Fruit fly (Drosophila melanogaster) whole organism, embryonic: ENCODE measurements around the gene CG4278.
A peak's percentile ranks its signal among the peaks of the same experiment; 100 is the strongest.

Experiments used
- ATbp ChIP-seq: fragments of 200-800 bp; sonication (Bioruptor generic); optimal IDR thresholded peaks from 2 replicates; lab custom pipeline; 2017; ENCODE audit warnings: missing biosample characterization, mild to moderate bottlenecking, missing genetic modification characterization, missing genetic modification reagents
- Adf1 ChIP-seq: fragments of 200-800 bp; sonication (Bioruptor generic); IDR thresholded peaks from 2 replicates; pipeline ENCODE4 v1.3.6; 2022; ENCODE audit warnings: missing biosample characterization, missing genetic modification characterization
- Atf3 ChIP-seq: fragments of 200-800 bp; sonication (Bioruptor generic); optimal IDR thresholded peaks from 3 replicates; lab custom pipeline; 2016; ENCODE audit warnings: missing biosample characterization, missing genetic modification characterization
- B-H1 ChIP-seq: fragments of 200-800 bp; sonication (Bioruptor generic); IDR thresholded peaks from 3 replicates; pipeline ENCODE4 v1.3.6; 2022; ENCODE audit warnings: missing biosample characterization, missing genetic modification characterization
- BEAF-32 ChIP-seq: fragments of 200-800 bp; sonication (Bioruptor generic); optimal IDR thresholded peaks from 3 replicates; lab custom pipeline; 2017; ENCODE audit warnings: missing biosample characterization, missing genetic modification characterization, mild to moderate bottlenecking, moderate library complexity, missing genetic modification reagents
- CG10321 ChIP-seq: fragments of 200-800 bp; sonication (Bioruptor generic); IDR thresholded peaks from 2 replicates; pipeline ENCODE4 v1.3.6; 2022; ENCODE audit warnings: missing biosample characterization, missing genetic modification characterization
- CG12071 ChIP-seq: fragments of 200-800 bp; sonication (Bioruptor generic); optimal IDR thresholded peaks from 3 replicates; lab custom pipeline; 2018; ENCODE audit warnings: missing biosample characterization, mild to moderate bottlenecking, missing genetic modification characterization
- CG12659 ChIP-seq: fragments of 200-800 bp; sonication (Bioruptor generic); optimal IDR thresholded peaks from 3 replicates; lab custom pipeline; 2017; ENCODE audit warnings: mild to moderate bottlenecking, missing biosample characterization, missing genetic modification reagents, missing genetic modification characterization
- CG13775 ChIP-seq: fragments of 200-800 bp; sonication (Bioruptor generic); optimal IDR thresholded peaks from 3 replicates; lab custom pipeline; 2017; ENCODE audit warnings: missing biosample characterization, mild to moderate bottlenecking, missing genetic modification characterization
- CG14667 ChIP-seq: fragments of 200-800 bp; sonication (Bioruptor generic); IDR thresholded peaks from 2 replicates; pipeline ENCODE4 v1.3.6; 2022; ENCODE audit warnings: missing biosample characterization, missing genetic modification characterization
- CG15073 ChIP-seq: fragments of 200-800 bp; sonication (Bioruptor generic); optimal IDR thresholded peaks from 2 replicates; lab custom pipeline; 2016; ENCODE audit warnings: missing biosample characterization, missing genetic modification characterization
- CG18599 ChIP-seq: fragments of 200-800 bp; sonication (Bioruptor generic); optimal IDR thresholded peaks from 3 replicates; lab custom pipeline; 2017; ENCODE audit warnings: missing biosample characterization, missing genetic modification characterization, mild to moderate bottlenecking, moderate library complexity, missing genetic modification reagents
- CG18764 ChIP-seq: fragments of 200-800 bp; sonication (Bioruptor generic); optimal IDR thresholded peaks from 3 replicates; lab custom pipeline; 2016; ENCODE audit warnings: missing biosample characterization, missing genetic modification characterization
- CG2116 ChIP-seq: fragments of 200-800 bp; sonication (Bioruptor generic); optimal IDR thresholded peaks from 3 replicates; lab custom pipeline; 2018; ENCODE audit warnings: missing biosample characterization, mild to moderate bottlenecking, missing genetic modification characterization
- CG2202 ChIP-seq: fragments of 200-800 bp; sonication (Bioruptor generic); optimal IDR thresholded peaks from 2 replicates; lab custom pipeline; 2018; ENCODE audit warnings: missing biosample characterization, mild to moderate bottlenecking, missing genetic modification characterization
- CG34376 ChIP-seq: fragments of 200-800 bp; sonication (Bioruptor generic); optimal IDR thresholded peaks from 2 replicates; lab custom pipeline; 2018; ENCODE audit warnings: missing biosample characterization, mild to moderate bottlenecking, missing genetic modification characterization
- CG3995 ChIP-seq: fragments of 200-800 bp; sonication (Bioruptor generic); optimal IDR thresholded peaks from 3 replicates; lab custom pipeline; 2016; ENCODE audit warnings: missing biosample characterization, missing genetic modification characterization
- CG4404 ChIP-seq: fragments of 200-800 bp; sonication (Bioruptor generic); IDR thresholded peaks from 2 replicates; pipeline ENCODE4 v1.3.6; 2022; ENCODE audit warnings: missing biosample characterization, missing genetic modification characterization
- CG7556 ChIP-seq: fragments of 200-800 bp; sonication (Bioruptor generic); optimal IDR thresholded peaks from 2 replicates; lab custom pipeline; 2017; ENCODE audit warnings: missing biosample characterization, mild to moderate bottlenecking, missing genetic modification characterization
- CG9817 ChIP-seq: fragments of 200-800 bp; sonication (Bioruptor generic); optimal IDR thresholded peaks from 2 replicates; lab custom pipeline; 2018; ENCODE audit warnings: missing biosample characterization, mild to moderate bottlenecking, missing genetic modification characterization, moderate library complexity
- HmgD ChIP-seq: fragments of 200-800 bp; sonication (Bioruptor generic); optimal IDR thresholded peaks from 3 replicates; lab custom pipeline; 2016; ENCODE audit warnings: missing biosample characterization, missing genetic modification characterization
- HmgZ ChIP-seq: fragments of 200-800 bp; sonication (Bioruptor generic); optimal IDR thresholded peaks from 2 replicates; lab custom pipeline; 2018; ENCODE audit warnings: missing biosample characterization, mild to moderate bottlenecking, missing genetic modification characterization
- Hmx ChIP-seq: fragments of 200-800 bp; sonication (Bioruptor generic); optimal IDR thresholded peaks from 2 replicates; lab custom pipeline; 2016; ENCODE audit warnings: missing biosample characterization, missing genetic modification characterization
- MTF-1 ChIP-seq: fragments of 200-800 bp; sonication (Bioruptor generic); optimal IDR thresholded peaks from 2 replicates; lab custom pipeline; 2018; ENCODE audit warnings: missing biosample characterization, mild to moderate bottlenecking, missing genetic modification characterization, borderline replicate concordance
- NC2β ChIP-seq: fragments of 200-800 bp; sonication (Bioruptor generic); optimal IDR thresholded peaks from 2 replicates; lab custom pipeline; 2016; ENCODE audit warnings: missing biosample characterization, missing genetic modification characterization
- Nf-YC ChIP-seq: fragments of 200-800 bp; optimal IDR thresholded peaks from 3 replicates; lab custom pipeline; 2019; ENCODE audit warnings: missing biosample characterization, mild to moderate bottlenecking, missing genetic modification characterization, moderate library complexity
- Oaz ChIP-seq: fragments of 200-800 bp; sonication (Bioruptor generic); IDR thresholded peaks from 2 replicates; pipeline ENCODE4 v1.3.6; 2022; ENCODE audit warnings: missing biosample characterization, missing genetic modification characterization
- Side ChIP-seq: fragments of 200-800 bp; sonication (Bioruptor generic); optimal IDR thresholded peaks from 2 replicates; lab custom pipeline; 2016; ENCODE audit warnings: missing biosample characterization, missing genetic modification characterization
- ara ChIP-seq: fragments of 200-800 bp; sonication (Bioruptor generic); IDR thresholded peaks from 2 replicates; pipeline ENCODE4 v1.3.6; 2022; ENCODE audit warnings: missing biosample characterization, missing genetic modification characterization
- cas ChIP-seq: fragments of 200-800 bp; sonication (Bioruptor generic); IDR thresholded peaks from 2 replicates; pipeline ENCODE4 v1.3.6; 2022; ENCODE audit warnings: missing biosample characterization, missing genetic modification characterization
- cg ChIP-seq: fragments of 200-800 bp; sonication (Bioruptor generic); optimal IDR thresholded peaks from 3 replicates; lab custom pipeline; 2019; ENCODE audit warnings: missing biosample characterization, mild to moderate bottlenecking, missing genetic modification characterization, moderate library complexity
- dm ChIP-seq: fragments of 200-800 bp; sonication (Bioruptor generic); optimal IDR thresholded peaks from 3 replicates; lab custom pipeline; 2016; ENCODE audit warnings: missing biosample characterization, missing genetic modification characterization
- dmrt11E ChIP-seq: fragments of 200-800 bp; sonication (Bioruptor generic); optimal IDR thresholded peaks from 3 replicates; lab custom pipeline; 2018; ENCODE audit warnings: missing biosample characterization, mild to moderate bottlenecking, missing genetic modification characterization, moderate library complexity
- dpn ChIP-seq, 2 experiments: fragments of 200-800 bp; sonication (Bioruptor generic); optimal IDR thresholded peaks; 3 replicates each; lab custom pipeline; 2016; ENCODE audit warnings: missing biosample characterization in 2 of 2, missing genetic modification characterization in 2 of 2
- dysf ChIP-seq: fragments of 200-800 bp; sonication (Bioruptor generic); IDR thresholded peaks from 3 replicates; pipeline ENCODE4 v1.3.6; 2022; ENCODE audit warnings: missing biosample characterization, missing genetic modification characterization
- ems ChIP-seq: fragments of 200-800 bp; sonication (Bioruptor generic); optimal IDR thresholded peaks from 3 replicates; lab custom pipeline; 2016; ENCODE audit warnings: missing biosample characterization, missing genetic modification characterization
- fru ChIP-seq: fragments of >200 bp; optimal IDR thresholded peaks from 2 replicates; lab custom pipeline; 2017
- gcm2 ChIP-seq: fragments of 200-800 bp; sonication (Bioruptor generic); optimal IDR thresholded peaks from 2 replicates; lab custom pipeline; 2016; ENCODE audit warnings: missing biosample characterization, missing genetic modification characterization
- gfzf ChIP-seq: fragments of 200-800 bp; sonication (Bioruptor generic); optimal IDR thresholded peaks from 2 replicates; lab custom pipeline; 2016; ENCODE audit warnings: missing biosample characterization, mild to moderate bottlenecking, missing genetic modification characterization, moderate library complexity
- maf-S ChIP-seq: fragments of 200-800 bp; sonication (Bioruptor generic); optimal IDR thresholded peaks from 2 replicates; lab custom pipeline; 2016; ENCODE audit warnings: missing biosample characterization, missing genetic modification characterization
- nerfin-1 ChIP-seq: fragments of 200-800 bp; sonication (Bioruptor generic); optimal IDR thresholded peaks from 3 replicates; lab custom pipeline; 2019; ENCODE audit warnings: missing biosample characterization, mild to moderate bottlenecking, missing genetic modification characterization, moderate library complexity
- nmo ChIP-seq: fragments of 200-800 bp; sonication (Bioruptor generic); optimal IDR thresholded peaks from 2 replicates; lab custom pipeline; 2018; ENCODE audit warnings: missing biosample characterization, mild to moderate bottlenecking, missing genetic modification characterization, moderate library complexity
- p53 ChIP-seq: fragments of 200-800 bp; sonication (Bioruptor generic); optimal IDR thresholded peaks from 2 replicates; lab custom pipeline; 2016; ENCODE audit warnings: missing biosample characterization, missing genetic modification characterization
- pros ChIP-seq: fragments of 200-800 bp; sonication (Bioruptor generic); optimal IDR thresholded peaks from 3 replicates; lab custom pipeline; 2019; ENCODE audit warnings: missing biosample characterization, mild to moderate bottlenecking, missing genetic modification characterization, moderate library complexity
- rib ChIP-seq: fragments of 200-800 bp; sonication (Bioruptor generic); IDR thresholded peaks from 2 replicates; pipeline ENCODE4 v1.3.6; 2022; ENCODE audit warnings: missing biosample characterization, missing genetic modification characterization
- slp2 ChIP-seq: fragments of 200-800 bp; sonication (Bioruptor generic); optimal IDR thresholded peaks from 2 replicates; lab custom pipeline; 2016; ENCODE audit warnings: missing biosample characterization, missing genetic modification characterization
- ssp ChIP-seq: fragments of 200-800 bp; sonication (Bioruptor generic); IDR thresholded peaks from 2 replicates; pipeline ENCODE4 v1.3.6; 2022; ENCODE audit warnings: missing biosample characterization, missing genetic modification characterization
- stwl ChIP-seq: fragments of 200-800 bp; sonication (Bioruptor generic); optimal IDR thresholded peaks from 3 replicates; lab custom pipeline; 2018; ENCODE audit warnings: missing biosample characterization, mild to moderate bottlenecking, missing genetic modification characterization, moderate library complexity
- unc-4 ChIP-seq: fragments of 200-800 bp; sonication (Bioruptor generic); IDR thresholded peaks from 2 replicates; pipeline ENCODE4 v1.3.6; 2022; ENCODE audit warnings: missing biosample characterization, missing genetic modification characterization; ENCODE audit not compliant: partially characterized antibody
- unpg ChIP-seq: fragments of 200-800 bp; sonication (Bioruptor generic); optimal IDR thresholded peaks from 3 replicates; lab custom pipeline; 2018; ENCODE audit warnings: missing biosample characterization, mild to moderate bottlenecking, missing genetic modification characterization, moderate library complexity

The CG4278 gene

dm6 chr2L:16279774-16280252, 47.1 kb upstream of the CG4278 start (continued):
- TF ChIP-seq ara (no peak; the same call in 1 of the 2 replicates), CG3995 (GFP tag; lab: Kevin White, UChicago) (peak; percentile 41), CG12659 (GFP tag; lab: Kevin White, UChicago) (peak; percentile 94), Atf3 (GFP tag; lab: Kevin White, UChicago) (peak; percentile 81), pros (GFP tag; lab: Kevin White, UChicago) (no peak), CG14667 (GFP tag; lab: Robert Waterston, UW) (peak; percentile 55; the same call in 1 of the 2 replicates), nmo (peak; percentile 97), B-H1 (peak; percentile 67), ATbp (GFP tag; lab: Kevin White, UChicago) (peak; percentile 94), CG34376 (peak; percentile 6), CG2202 (peak; percentile 82), unc-4 (GFP tag; lab: Robert Waterston, UW) (no peak), MTF-1 (GFP tag; lab: Kevin White, UChicago) (peak; percentile 51), cas (GFP tag; lab: Robert Waterston, UW) (no peak), CG7556 (GFP tag; lab: Kevin White, UChicago) (peak; percentile 96), rib (GFP tag; lab: Robert Waterston, UW) (peak; percentile 45; the same call in 1 of the 2 replicates), dm (GFP tag; lab: Kevin White, UChicago) (peak; percentile 52), dmrt11E (tag; lab: Kevin White, UChicago) (peak; percentile 93), BEAF-32 (GFP tag; lab: Kevin White, UChicago) (no peak), ssp (GFP tag; lab: Robert Waterston, UW) (peak; percentile 44; the same call in 1 of the 2 replicates), CG18764 (GFP tag; lab: Kevin White, UChicago) (peak; percentile 86), CG10321 (GFP tag; lab: Robert Waterston, UW) (peak; percentile 65), CG12071 (GFP tag; lab: Kevin White, UChicago) (peak; percentile 87), Oaz (GFP tag; lab: Robert Waterston, UW) (peak; percentile 84), unpg (GFP tag; lab: Kevin White, UChicago) (peak; percentile 94), fru (lab: Kevin White, UChicago) (no peak), CG13775 (GFP tag; lab: Kevin White, UChicago) (peak; percentile 85), CG15073 (GFP tag; lab: Kevin White, UChicago) (peak; percentile 65), gcm2 (peak; percentile 66), CG2116 (GFP tag; lab: Kevin White, UChicago) (peak; percentile 58), gfzf (no peak), NC2β (peak; percentile 86), HmgD (GFP tag; lab: Kevin White, UChicago) (no peak), cg (GFP tag; lab: Kevin White, UChicago) (peak; percentile 66), Hmx (GFP tag; lab: Kevin White, UChicago) (peak; percentile 74), CG9817 (peak; percentile 79), dpn (GFP tag; optimal IDR thresholded peaks at IDR 0.05; lab: Kevin White, UChicago) (peak; percentile 89 to 92), Adf1 (GFP tag; lab: Robert Waterston, UW) (no peak), Nf-YC (tag; lab: Kevin White, UChicago) (peak; percentile 81), nerfin-1 (tag; lab: Kevin White, UChicago) (peak; percentile 89), CG18599 (peak; percentile 85), ems (GFP tag; lab: Kevin White, UChicago) (peak; percentile 88), slp2 (peak; percentile 86), CG4404 (GFP tag; lab: Robert Waterston, UW) (peak; percentile 47; the same call in 1 of the 2 replicates), dysf (GFP tag; lab: Robert Waterston, UW) (peak; percentile 88), maf-S (GFP tag; lab: Kevin White, UChicago) (peak; percentile 78), p53 (no peak), stwl (tag; lab: Kevin White, UChicago) (peak; percentile 48), HmgZ (peak; percentile 73), Side (peak; percentile 83)
